Worm (Caenorhabditis elegans) whole organism, late embryonic: ENCODE results near the gene cky-1.

Experiments
- pat-9 ChIP-seq: fragments of 200-800 bp; sonication (Bioruptor generic); optimal IDR thresholded peaks from 2 replicates; lab custom pipeline; 2018; ENCODE audit warnings: mild to moderate bottlenecking, missing genetic modification characterization, moderate library complexity, missing compliant biosample characterization
- unc-3 ChIP-seq, 2 experiments: fragments of 200-800 bp in 1 of 2; sonication (Bioruptor generic) in 1 of 2; sonication (generic microtip) in 1 of 2; conservative IDR thresholded peaks in 1 of 2; optimal IDR thresholded peaks in 1 of 2; 2 replicates each; pipeline versions ENCODE4 v1.3.6 to Lab custom; 2016 to 2022; ENCODE audit warnings: missing compliant biosample characterization in 2 of 2, missing genetic modification characterization in 2 of 2, missing genetic modification reagents in 1 of 2
- unc-86 ChIP-seq: sonication (generic microtip); optimal IDR thresholded peaks from 2 replicates; lab custom pipeline; 2016; ENCODE audit warnings: missing genetic modification characterization, missing compliant biosample characterization

DNA sequence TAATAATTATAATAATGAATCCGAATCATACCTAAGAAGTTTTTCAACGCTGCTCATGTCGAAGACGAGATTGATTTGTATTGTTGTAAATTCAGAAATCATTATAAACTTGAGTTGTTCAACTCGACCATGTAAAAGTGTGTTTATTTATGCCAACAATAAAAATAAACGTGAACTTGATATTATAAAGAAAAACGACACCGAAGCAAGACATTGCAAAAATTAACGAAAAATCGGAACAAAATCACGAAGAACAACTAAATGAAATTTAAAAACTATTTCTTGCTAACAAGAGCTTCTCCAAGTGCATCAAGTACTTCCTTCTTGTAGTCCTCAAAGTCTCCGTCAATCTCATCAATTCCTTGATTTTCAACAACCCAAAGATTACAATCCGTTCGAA, 24.4 kb downstream of the cky-1 start, which contains the start of gene F18E2.15:
- TF ChIP-seq unc-86 (tag; lab: Kevin White, UChicago) (no peak), unc-3 (GFP tag; conservative IDR thresholded peaks at IDR 0.05; lab: Robert Waterston, UW) (no peak), unc-3 (tag; optimal IDR thresholded peaks at IDR 0.05; lab: Kevin White, UChicago) (no peak), pat-9 (tag; lab: Kevin White, UChicago) (no peak)
